6 worm cellular contexts compared by ENCODE assay signal in the genomic region with DNA sequence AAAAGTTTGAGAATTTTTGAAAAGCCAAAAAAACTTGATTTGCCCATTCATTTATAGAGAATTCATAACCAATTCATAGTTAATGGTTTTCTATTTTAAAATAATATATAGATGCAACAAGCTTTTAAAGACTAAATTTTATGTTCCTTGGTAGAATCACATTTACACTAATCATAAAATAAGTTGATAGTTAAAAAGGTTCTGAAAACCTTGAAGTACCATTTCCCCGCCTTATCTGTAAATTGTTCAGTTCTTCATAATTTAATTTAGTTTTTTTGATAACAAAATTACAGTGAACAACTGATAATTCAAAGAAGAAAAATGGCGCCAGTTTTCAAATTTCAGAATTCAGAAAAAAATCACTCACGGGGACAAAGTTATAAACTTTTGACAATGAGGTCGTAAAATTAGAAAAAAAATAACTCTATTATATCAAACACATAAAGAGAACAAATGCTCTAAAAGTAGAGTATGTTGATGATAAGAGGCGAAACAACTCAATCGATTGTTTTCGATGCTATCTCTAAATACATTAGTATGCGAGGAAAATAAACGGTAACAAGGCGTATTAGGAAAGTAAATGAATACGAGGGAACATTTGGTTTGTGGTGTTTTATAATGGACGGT.
TF ChIP-seq lines count a peak whose summit lies in the region.

TSS of gene F41C6.7 (minus strand) at position 51 of the 627 bp plus-strand sequence.

TF ChIP-seq in whole organism, L1 larva, 84 proteins besides CTCF, POLR2A, EP300 and RAD21:
- TF ChIP-seq elt-2 (tag; optimal IDR thresholded peaks at IDR 0.05; lab: Kevin White, UChicago), result peak; percentile 71
- no peak for TF ChIP-seq aha-1 (tag; optimal IDR thresholded peaks at IDR 0.05; lab: Kevin White, UChicago)
- no peak for TF ChIP-seq nhr-47 (tag; optimal IDR thresholded peaks at IDR 0.05; lab: Kevin White, UChicago)
- TF ChIP-seq unc-86 (tag; optimal IDR thresholded peaks at IDR 0.05; lab: Kevin White, UChicago), result no peak
- no peak for TF ChIP-seq pqm-1 (tag; optimal IDR thresholded peaks at IDR 0.05; lab: Kevin White, UChicago)
- no peak for TF ChIP-seq fos-1 (tag; optimal IDR thresholded peaks at IDR 0.05; lab: Kevin White, UChicago)
- TF ChIP-seq lin-39 (tag; optimal IDR thresholded peaks at IDR 0.05; lab: Kevin White, UChicago), result no peak
- TF ChIP-seq dsc-1 (tag; optimal IDR thresholded peaks at IDR 0.05; lab: Kevin White, UChicago), result no peak
- TF ChIP-seq ceh-90 (tag; optimal IDR thresholded peaks at IDR 0.05; lab: Kevin White, UChicago), result no peak
- peak in 1 of 2 experiments; percentile 3 for TF ChIP-seq lin-35 (GFP tag; optimal IDR thresholded peaks at IDR 0.05; lab: Kevin White, UChicago)

TF ChIP-seq in whole organism, L2 larva, 48 proteins besides CTCF, POLR2A, EP300 and RAD21:
- TF ChIP-seq nhr-11 (tag; optimal IDR thresholded peaks at IDR 0.05; lab: Kevin White, UChicago) (no peak), fos-1 (tag; optimal IDR thresholded peaks at IDR 0.05; lab: Kevin White, UChicago) (peak; percentile 23)

TF ChIP-seq in whole organism, L3 larva, 47 proteins besides CTCF, POLR2A, EP300 and RAD21:
- no peak for TF ChIP-seq nhr-237 (tag; optimal IDR thresholded peaks at IDR 0.05; lab: Kevin White, UChicago)
- TF ChIP-seq pha-4 (tag; optimal IDR thresholded peaks at IDR 0.05; lab: Kevin White, UChicago), result peak; percentile 8
- TF ChIP-seq tbx-2 (tag; optimal IDR thresholded peaks at IDR 0.05; lab: Kevin White, UChicago), result no peak
- TF ChIP-seq elt-2 (tag; optimal IDR thresholded peaks at IDR 0.05; lab: Kevin White, UChicago), result peak; percentile 88
- peak; percentile 72 for TF ChIP-seq pqm-1 (tag; optimal IDR thresholded peaks at IDR 0.05; lab: Kevin White, UChicago)

TF ChIP-seq in whole organism, L4 larva, 104 proteins besides CTCF, POLR2A, EP300 and RAD21:
- peak; percentile 61 for TF ChIP-seq dve-1 (tag; optimal IDR thresholded peaks at IDR 0.05; lab: Kevin White, UChicago; ENCODE audit: insufficient read depth)
- TF ChIP-seq F10B5.3 (tag; optimal IDR thresholded peaks at IDR 0.05; lab: Kevin White, UChicago), result no peak
- TF ChIP-seq lin-13 (GFP tag; optimal IDR thresholded peaks at IDR 0.05; lab: Kevin White, UChicago), result no peak
- TF ChIP-seq nhr-28 (tag; optimal IDR thresholded peaks at IDR 0.05; lab: Kevin White, UChicago), result peak; percentile 33
- TF ChIP-seq hlh-11 (tag; optimal IDR thresholded peaks at IDR 0.05; lab: Kevin White, UChicago), result peak; percentile 38
- TF ChIP-seq aha-1 (tag; lab: Kevin White, UChicago), result no peak
- no peak for TF ChIP-seq zfp-2 (tag; optimal IDR thresholded peaks at IDR 0.05; lab: Kevin White, UChicago)
- no peak for TF ChIP-seq daf-16 (GFP tag; optimal IDR thresholded peaks at IDR 0.05; lab: Kevin White, UChicago)
- TF ChIP-seq daf-16 (tag; optimal IDR thresholded peaks at IDR 0.05; lab: Kevin White, UChicago), result peak; percentile 81
- TF ChIP-seq cey-2 (tag; optimal IDR thresholded peaks at IDR 0.05; lab: Kevin White, UChicago; ENCODE audit: borderline replicate concordance, insufficient read depth), result no peak
- TF ChIP-seq hmg-1.1 (GFP tag; IDR thresholded peaks at IDR 0.05; lab: Robert Waterston, UW), result no peak
- peak; percentile 47 for TF ChIP-seq pqm-1 (tag; optimal IDR thresholded peaks at IDR 0.05; lab: Kevin White, UChicago)
- no peak for TF ChIP-seq duxl-1 (tag; optimal IDR thresholded peaks at IDR 0.05; lab: Kevin White, UChicago; ENCODE audit: poor library complexity)
- TF ChIP-seq php-3 (GFP tag; IDR thresholded peaks at IDR 0.05; lab: Robert Waterston, UW), result peak; percentile 78
- no peak for TF ChIP-seq nhr-102 (tag; optimal IDR thresholded peaks at IDR 0.05; lab: Kevin White, UChicago)
- no peak for TF ChIP-seq ceh-32 (tag; optimal IDR thresholded peaks at IDR 0.05; lab: Kevin White, UChicago; ENCODE audit: poor library complexity)

TF ChIP-seq in whole organism, late embryonic, 69 proteins besides CTCF, POLR2A, EP300 and RAD21:
- TF ChIP-seq lin-11 (tag; optimal IDR thresholded peaks at IDR 0.05; lab: Kevin White, UChicago), result no peak
- peak; percentile 25 for TF ChIP-seq elt-2 (tag; optimal IDR thresholded peaks at IDR 0.05; lab: Kevin White, UChicago)

TF ChIP-seq in whole organism, young adult, 124 proteins besides CTCF, POLR2A, EP300 and RAD21:
- peak; percentile 40 for TF ChIP-seq nhr-80 (tag; optimal IDR thresholded peaks at IDR 0.05; lab: Kevin White, UChicago)
- TF ChIP-seq chd-7 (tag; optimal IDR thresholded peaks at IDR 0.05; lab: Kevin White, UChicago), result no peak
